Fruit fly (Drosophila melanogaster) whole organism, embryonic: ENCODE data around the gene CG14229.

Experiments used
- Bdp1 ChIP-seq: fragments of 200-800 bp; sonication (Bioruptor generic); optimal IDR thresholded peaks from 3 replicates; lab custom pipeline; 2016; ENCODE audit warnings: missing biosample characterization, missing genetic modification characterization
- CG10267 ChIP-seq: fragments of 200-800 bp; sonication (Bioruptor generic); optimal IDR thresholded peaks from 2 replicates; lab custom pipeline; 2018; ENCODE audit warnings: missing biosample characterization, mild to moderate bottlenecking, missing genetic modification characterization, moderate library complexity
- CG12155 ChIP-seq: fragments of 200-800 bp; sonication (Bioruptor generic); optimal IDR thresholded peaks from 3 replicates; lab custom pipeline; 2016; ENCODE audit warnings: missing biosample characterization, missing genetic modification characterization
- CG14860 ChIP-seq: fragments of 200-800 bp; sonication (Bioruptor generic); IDR thresholded peaks from 3 replicates; pipeline ENCODE4 v1.3.6; 2022; ENCODE audit warnings: missing biosample characterization, missing genetic modification characterization; ENCODE audit not compliant: partially characterized antibody
- CG15269 ChIP-seq: fragments of 200-800 bp; sonication (Bioruptor generic); optimal IDR thresholded peaks from 2 replicates; lab custom pipeline; 2018; ENCODE audit warnings: missing biosample characterization, mild to moderate bottlenecking, missing genetic modification characterization, moderate library complexity
- CG17186 ChIP-seq: fragments of 200-800 bp; sonication (Bioruptor generic); optimal IDR thresholded peaks from 3 replicates; lab custom pipeline; 2017; ENCODE audit warnings: missing biosample characterization, missing genetic modification reagents, missing genetic modification characterization
- CG17328 ChIP-seq: fragments of 200-800 bp; sonication (Bioruptor generic); IDR thresholded peaks from 2 replicates; pipeline ENCODE4 v1.3.6; 2022; ENCODE audit warnings: missing biosample characterization, missing genetic modification characterization
- CG17361 ChIP-seq: fragments of 200-800 bp; sonication (Bioruptor generic); IDR thresholded peaks from 3 replicates; pipeline ENCODE4 v1.3.6; 2022; ENCODE audit warnings: missing biosample characterization, missing genetic modification characterization
- CG18476 ChIP-seq: fragments of 200-800 bp; sonication (Bioruptor generic); optimal IDR thresholded peaks from 2 replicates; lab custom pipeline; 2016; ENCODE audit warnings: missing biosample characterization, mild to moderate bottlenecking, missing genetic modification characterization
- CG2875 ChIP-seq: fragments of 200-800 bp; sonication (Bioruptor generic); optimal IDR thresholded peaks from 2 replicates; lab custom pipeline; 2017; ENCODE audit warnings: missing biosample characterization, mild to moderate bottlenecking, missing genetic modification characterization, missing genetic modification reagents
- CG30431 ChIP-seq: fragments of 200-800 bp; sonication (Bioruptor generic); optimal IDR thresholded peaks from 2 replicates; lab custom pipeline; 2017; ENCODE audit warnings: missing biosample characterization, missing genetic modification characterization
- CG31365 ChIP-seq: fragments of 200-800 bp; sonication (Bioruptor generic); optimal IDR thresholded peaks from 2 replicates; lab custom pipeline; 2018; ENCODE audit warnings: missing biosample characterization, mild to moderate bottlenecking, missing genetic modification characterization
- CG32532 ChIP-seq: fragments of 200-800 bp; sonication (Bioruptor generic); IDR thresholded peaks from 2 replicates; pipeline ENCODE4 v1.3.6; 2022; ENCODE audit warnings: missing biosample characterization, missing genetic modification characterization
- CG3407 ChIP-seq: fragments of 200-800 bp; sonication (Bioruptor generic); optimal IDR thresholded peaks from 2 replicates; lab custom pipeline; 2018; ENCODE audit warnings: missing biosample characterization, mild to moderate bottlenecking, missing genetic modification characterization
- CG6683 ChIP-seq: fragments of 200-800 bp; sonication (Bioruptor generic); optimal IDR thresholded peaks from 2 replicates; lab custom pipeline; 2017; ENCODE audit warnings: missing biosample characterization, mild to moderate bottlenecking, missing genetic modification characterization, missing genetic modification reagents
- CG9797 ChIP-seq: fragments of 200-800 bp; sonication (Bioruptor generic); optimal IDR thresholded peaks from 3 replicates; lab custom pipeline; 2018; ENCODE audit warnings: missing biosample characterization, mild to moderate bottlenecking, missing genetic modification characterization
- Dbx ChIP-seq: fragments of 200-800 bp; sonication (Bioruptor generic); IDR thresholded peaks from 3 replicates; pipeline ENCODE4 v1.3.6; 2022; ENCODE audit warnings: missing biosample characterization, missing genetic modification characterization
- Eip74EF ChIP-seq, 2 experiments: fragments of 200-800 bp in 1 of 2; fragments of >200 bp in 1 of 2; sonication (Bioruptor generic) in 1 of 2; optimal IDR thresholded peaks; 2 replicates each; lab custom pipeline; 2017 to 2019; ENCODE audit warnings: missing biosample characterization in 2 of 2, missing genetic modification characterization in 2 of 2, mild to moderate bottlenecking in 1 of 2, moderate library complexity in 1 of 2
- Fer1 ChIP-seq: fragments of 200-800 bp; sonication (Bioruptor generic); optimal IDR thresholded peaks from 2 replicates; lab custom pipeline; 2017; ENCODE audit warnings: missing biosample characterization, mild to moderate bottlenecking, missing genetic modification characterization
- H2.0 ChIP-seq: fragments of 200-800 bp; sonication (Bioruptor generic); IDR thresholded peaks from 2 replicates; pipeline ENCODE4 v1.3.6; 2022; ENCODE audit warnings: missing biosample characterization, missing genetic modification characterization
- HLH54F ChIP-seq: fragments of 200-800 bp; sonication (Bioruptor generic); optimal IDR thresholded peaks from 3 replicates; lab custom pipeline; 2016; ENCODE audit warnings: missing biosample characterization, missing genetic modification characterization
- Hand ChIP-seq: fragments of 200-800 bp; sonication (Bioruptor generic); optimal IDR thresholded peaks from 2 replicates; lab custom pipeline; 2017; ENCODE audit warnings: mild to moderate bottlenecking, missing biosample characterization, missing genetic modification reagents, missing genetic modification characterization
- MESR4 ChIP-seq: fragments of 200-800 bp; sonication (Bioruptor generic); optimal IDR thresholded peaks from 2 replicates; lab custom pipeline; 2018; ENCODE audit warnings: missing biosample characterization, mild to moderate bottlenecking, missing genetic modification characterization, moderate library complexity
- Mad ChIP-seq: fragments of 200-800 bp; sonication (Bioruptor generic); optimal IDR thresholded peaks from 2 replicates; lab custom pipeline; 2016; ENCODE audit warnings: missing biosample characterization, missing genetic modification characterization
- Max ChIP-seq: fragments of 200-800 bp; sonication (Bioruptor generic); optimal IDR thresholded peaks from 2 replicates; lab custom pipeline; 2016; ENCODE audit warnings: missing biosample characterization, mild to moderate bottlenecking, missing genetic modification characterization
- Med ChIP-seq: fragments of 200-800 bp; sonication (Bioruptor generic); peaks from one replicate; lab custom pipeline; 2016; ENCODE audit warnings: missing biosample characterization, missing genetic modification characterization, mild to moderate bottlenecking, inconsistent platforms, moderate library complexity
- Side ChIP-seq: fragments of 200-800 bp; sonication (Bioruptor generic); optimal IDR thresholded peaks from 2 replicates; lab custom pipeline; 2016; ENCODE audit warnings: missing biosample characterization, missing genetic modification characterization
- Six4 ChIP-seq: fragments of 200-800 bp; sonication (Bioruptor generic); optimal IDR thresholded peaks from 2 replicates; lab custom pipeline; 2016; ENCODE audit warnings: missing biosample characterization, missing genetic modification characterization
- Ssrp ChIP-seq: fragments of 200-800 bp; sonication (Bioruptor generic); optimal IDR thresholded peaks from 2 replicates; lab custom pipeline; 2018; ENCODE audit warnings: missing biosample characterization, mild to moderate bottlenecking, missing genetic modification characterization, moderate library complexity
- ase ChIP-seq: fragments of 200-800 bp; sonication (Bioruptor generic); IDR thresholded peaks from 3 replicates; pipeline ENCODE4 v1.3.6; 2022; ENCODE audit warnings: missing biosample characterization, missing genetic modification characterization
- bab2 ChIP-seq: fragments of 200-800 bp; sonication (Bioruptor generic); optimal IDR thresholded peaks from 2 replicates; lab custom pipeline; 2016; ENCODE audit warnings: missing biosample characterization, missing genetic modification characterization
- bbx ChIP-seq: fragments of 200-800 bp; sonication (Bioruptor generic); IDR thresholded peaks from 2 replicates; pipeline ENCODE4 v1.3.6; 2022; ENCODE audit warnings: missing biosample characterization, missing genetic modification characterization; ENCODE audit not compliant: partially characterized antibody
- bigmax ChIP-seq: fragments of 200-800 bp; sonication (Bioruptor generic); optimal IDR thresholded peaks from 2 replicates; lab custom pipeline; 2018; ENCODE audit warnings: missing biosample characterization, mild to moderate bottlenecking, missing genetic modification characterization
- br ChIP-seq: fragments of >200 bp; optimal IDR thresholded peaks from 2 replicates; lab custom pipeline; 2017
- btn ChIP-seq: fragments of 200-800 bp; sonication (Bioruptor generic); optimal IDR thresholded peaks from 2 replicates; lab custom pipeline; 2016; ENCODE audit warnings: missing biosample characterization, missing genetic modification characterization
- chinmo ChIP-seq: fragments of 200-800 bp; sonication (Bioruptor generic); IDR thresholded peaks from 4 replicates; pipeline ENCODE4 v1.3.6; 2022; ENCODE audit warnings: missing biosample characterization, missing genetic modification characterization; ENCODE audit not compliant: partially characterized antibody
- corto ChIP-seq: fragments of 200-800 bp; sonication (Bioruptor generic); optimal IDR thresholded peaks from 2 replicates; lab custom pipeline; 2016; ENCODE audit warnings: missing biosample characterization, mild to moderate bottlenecking, missing genetic modification characterization, moderate library complexity
- esg ChIP-seq: fragments of 200-800 bp; sonication (Bioruptor generic); conservative IDR thresholded peaks from 2 replicates; pipeline ENCODE4 v1.3.6; 2022; ENCODE audit warnings: missing biosample characterization, missing genetic modification characterization
- eve ChIP-seq, 2 experiments: fragments of >200 bp; optimal IDR thresholded peaks; 2 replicates each; lab custom pipeline; 2017; ENCODE audit warnings: missing biosample characterization in 2 of 2, missing genetic modification characterization in 2 of 2
- ftz-f1 ChIP-seq: fragments of 200-800 bp; sonication (Bioruptor generic); optimal IDR thresholded peaks from 2 replicates; lab custom pipeline; 2016; ENCODE audit warnings: missing biosample characterization, missing genetic modification characterization
- gfzf ChIP-seq: fragments of 200-800 bp; sonication (Bioruptor generic); optimal IDR thresholded peaks from 2 replicates; lab custom pipeline; 2016; ENCODE audit warnings: missing biosample characterization, mild to moderate bottlenecking, missing genetic modification characterization, moderate library complexity
- luna ChIP-seq: fragments of 200-800 bp; sonication (Bioruptor generic); optimal IDR thresholded peaks from 2 replicates; lab custom pipeline; 2016; ENCODE audit warnings: missing biosample characterization, missing genetic modification characterization
- mam ChIP-seq: fragments of 200-800 bp; sonication (Bioruptor generic); optimal IDR thresholded peaks from 3 replicates; lab custom pipeline; 2016; ENCODE audit warnings: missing biosample characterization, missing genetic modification characterization
- nau ChIP-seq: fragments of 200-800 bp; sonication (Bioruptor generic); optimal IDR thresholded peaks from 3 replicates; lab custom pipeline; 2017; ENCODE audit warnings: missing biosample characterization, mild to moderate bottlenecking, missing genetic modification characterization, missing genetic modification reagents
- nmo ChIP-seq: fragments of 200-800 bp; sonication (Bioruptor generic); optimal IDR thresholded peaks from 2 replicates; lab custom pipeline; 2018; ENCODE audit warnings: missing biosample characterization, mild to moderate bottlenecking, missing genetic modification characterization, moderate library complexity
- pnt ChIP-seq: fragments of 200-800 bp; sonication (Bioruptor generic); optimal IDR thresholded peaks from 3 replicates; lab custom pipeline; 2016; ENCODE audit warnings: missing biosample characterization, missing genetic modification characterization
- run ChIP-seq: fragments of 200-800 bp; sonication (Bioruptor generic); optimal IDR thresholded peaks from 3 replicates; lab custom pipeline; 2018; ENCODE audit warnings: missing biosample characterization, mild to moderate bottlenecking, missing genetic modification characterization
- seq ChIP-seq: fragments of 200-800 bp; sonication (Bioruptor generic); IDR thresholded peaks from 2 replicates; pipeline ENCODE4 v1.3.6; 2022; ENCODE audit warnings: missing biosample characterization, missing genetic modification characterization
- tio ChIP-seq: fragments of 200-800 bp; sonication (Bioruptor generic); optimal IDR thresholded peaks from 2 replicates; lab custom pipeline; 2017; ENCODE audit warnings: missing biosample characterization, missing genetic modification characterization, inconsistent platforms
- twi ChIP-seq: fragments of 200-800 bp; optimal IDR thresholded peaks from 2 replicates; lab custom pipeline; 2019; ENCODE audit warnings: missing biosample characterization, mild to moderate bottlenecking, missing genetic modification characterization, moderate library complexity
- vfl ChIP-seq: fragments of 200-800 bp; sonication (Bioruptor generic); optimal IDR thresholded peaks from 2 replicates; lab custom pipeline; 2016; ENCODE audit warnings: missing biosample characterization, missing genetic modification characterization
- zfh2 ChIP-seq: fragments of 200-800 bp; sonication (Bioruptor generic); optimal IDR thresholded peaks from 2 replicates; lab custom pipeline; 2016; ENCODE audit warnings: missing biosample characterization, missing genetic modification characterization

Gene CG14229

dm6 chrX:19704083-19704482, 9.0 kb upstream of the CG14229 start, which contains the start of the genes CG14230 and CG14232 (continued):
- TF ChIP-seq Dbx (no peak), br (lab: Kevin White, UChicago) (no peak), chinmo (GFP tag; lab: Robert Waterston, UW) (no peak), CG6683 (no peak), CG3407 (GFP tag; lab: Kevin White, UChicago) (no peak), Side (GFP tag; lab: Kevin White, UChicago) (no peak), mam (GFP tag; lab: Kevin White, UChicago) (no peak), CG14860 (GFP tag; lab: Robert Waterston, UW) (no peak), CG32532 (no peak), CG18476 (GFP tag; lab: Kevin White, UChicago) (no peak), ase (GFP tag; lab: Robert Waterston, UW) (no peak), tio (GFP tag; lab: Kevin White, UChicago) (no peak), CG17186 (GFP tag; lab: Kevin White, UChicago) (peak; percentile 42), CG12155 (GFP tag; lab: Kevin White, UChicago) (no peak), esg (no peak), Bdp1 (GFP tag; lab: Kevin White, UChicago) (no peak), corto (GFP tag; lab: Kevin White, UChicago) (no peak), zfh2 (GFP tag; lab: Kevin White, UChicago) (peak; percentile 6), Six4 (GFP tag; lab: Kevin White, UChicago) (no peak), Ssrp (no peak), btn (no peak), pnt (no peak), CG30431 (no peak), eve (GFP tag; optimal IDR thresholded peaks at IDR 0.05; lab: Kevin White, UChicago) (no peak), twi (tag; lab: Kevin White, UChicago) (no peak), Max (GFP tag; lab: Kevin White, UChicago) (peak; percentile 37), Hand (GFP tag; lab: Kevin White, UChicago) (no peak), HLH54F (GFP tag; lab: Kevin White, UChicago) (no peak), CG31365 (tag; lab: Kevin White, UChicago) (no peak), CG2875 (GFP tag; lab: Kevin White, UChicago) (no peak), Med (GFP tag; lab: Kevin White, UChicago) (peak; percentile 86), Fer1 (GFP tag; lab: Kevin White, UChicago) (no peak), Eip74EF (GFP tag; optimal IDR thresholded peaks at IDR 0.05; lab: Kevin White, UChicago) (no peak), Mad (GFP tag; lab: Kevin White, UChicago) (no peak), nau (GFP tag; lab: Kevin White, UChicago) (no peak), bbx (no peak), CG17328 (GFP tag; lab: Robert Waterston, UW) (no peak), CG15269 (tag; lab: Kevin White, UChicago) (no peak), H2.0 (no peak), ftz-f1 (GFP tag; lab: Kevin White, UChicago) (no peak), nmo (GFP tag; lab: Kevin White, UChicago) (peak; percentile 44), bigmax (GFP tag; lab: Kevin White, UChicago) (no peak), CG9797 (GFP tag; lab: Kevin White, UChicago) (peak; percentile 81), bab2 (GFP tag; lab: Kevin White, UChicago) (no peak), vfl (GFP tag; lab: Kevin White, UChicago) (no peak), MESR4 (GFP tag; lab: Kevin White, UChicago) (peak; percentile 73), luna (no peak), CG17361 (no peak), CG10267 (tag; lab: Kevin White, UChicago) (peak; percentile 90), run (tag; lab: Kevin White, UChicago) (no peak), gfzf (GFP tag; lab: Kevin White, UChicago) (peak; percentile 87), seq (GFP tag; lab: Robert Waterston, UW) (no peak)
